Fruit fly (Drosophila melanogaster) ovary, adult (tissue): ENCODE results near the gene Cht7.

Experiments used
- CG17801 ChIP-seq: fragments of 200-800 bp; optimal IDR thresholded peaks from 2 replicates; lab custom pipeline; 2019; ENCODE audit warnings: missing biosample characterization, mild to moderate bottlenecking, missing genetic modification characterization, moderate library complexity; ENCODE audit not compliant: partially characterized antibody

The Cht7 gene

dm6 chr3L:3096073-3096725, 10.6 kb downstream of the Cht7 start:
- no peak for TF ChIP-seq CG17801 (GFP tag; lab: Kevin White, UChicago)

- no peak for TF ChIP-seq CG17801 (GFP tag; lab: Kevin White, UChicago)
These were observed 11.2 kb downstream of the Cht7 start for dm6 chr3L:3095590-3095989.

- TF ChIP-seq CG17801 (GFP tag; lab: Kevin White, UChicago) = peak; percentile 6
These were observed 16.0 kb downstream of the Cht7 start for dm6 chr3L:3090581-3091345.

dm6 chr3L:3089012-3089411, 17.7 kb downstream of the Cht7 start:
- TF ChIP-seq CG17801 (GFP tag; lab: Kevin White, UChicago) = no peak

- TF ChIP-seq CG17801 (GFP tag; lab: Kevin White, UChicago) = no peak
These were observed 23.3 kb downstream of the Cht7 start for dm6 chr3L:3083329-3084083.

- TF ChIP-seq CG17801 (GFP tag; lab: Kevin White, UChicago) = no peak
These were observed 24.7 kb downstream of the Cht7 start for dm6 chr3L:3081966-3082516.

dm6 chr3L:3081146-3081872, 25.4 kb downstream of the Cht7 start:
- TF ChIP-seq CG17801 (GFP tag; lab: Kevin White, UChicago) = peak; percentile 98

dm6 chr3L:3080084-3080994, 26.4 kb downstream of the Cht7 start:
- no peak for TF ChIP-seq CG17801 (GFP tag; lab: Kevin White, UChicago)

dm6 chr3L:3079156-3079495, 27.6 kb downstream of the Cht7 start:
- TF ChIP-seq CG17801 (GFP tag; lab: Kevin White, UChicago) = no peak

- no peak for TF ChIP-seq CG17801 (GFP tag; lab: Kevin White, UChicago)
These were observed 28.2 kb downstream of the Cht7 start for dm6 chr3L:3078398-3079155.

- peak; percentile 83 for TF ChIP-seq CG17801 (GFP tag; lab: Kevin White, UChicago)
These were observed 29.1 kb downstream of the Cht7 start for dm6 chr3L:3077568-3078107.

- TF ChIP-seq CG17801 (GFP tag; lab: Kevin White, UChicago) = no peak
These were observed 29.8 kb downstream of the Cht7 start for dm6 chr3L:3076954-3077353.

dm6 chr3L:3074805-3075204, 32.0 kb downstream of the Cht7 start:
- TF ChIP-seq CG17801 (GFP tag; lab: Kevin White, UChicago) = no peak
